Worm (Caenorhabditis elegans): ENCODE data around the gene spe-36.

spe-36 gene

DNA sequence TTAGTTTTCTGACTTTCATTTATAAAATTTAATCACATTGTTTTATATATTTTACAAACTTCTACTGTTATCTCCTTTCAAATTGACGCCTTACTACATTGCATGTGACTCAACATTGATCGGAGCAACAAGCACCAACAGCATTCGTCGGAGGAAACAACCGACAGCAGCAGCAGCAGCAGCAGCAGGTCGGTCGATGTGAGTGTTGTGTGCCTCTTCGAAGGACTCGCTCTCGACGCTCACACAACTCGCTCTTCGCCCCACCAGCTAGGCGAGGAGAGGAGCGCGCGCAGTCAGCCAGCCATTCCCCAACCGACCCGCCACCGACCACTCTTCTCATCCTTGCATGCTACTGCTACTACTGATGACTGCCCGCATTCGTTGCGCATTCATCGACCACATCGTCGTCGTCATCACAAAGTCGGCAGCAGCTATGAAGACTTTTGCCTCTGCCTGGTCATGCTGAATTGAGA, 8.1 kb downstream of the spe-36 start, which contains the start of gene F12F6.1 (continued):
- TF ChIP-seq B0336.3 (GFP tag; IDR thresholded peaks at IDR 0.05): no peak
- TF ChIP-seq F49E8.2 (tag; optimal IDR thresholded peaks at IDR 0.05; ENCODE audit: insufficient read depth): no peak
- peak; percentile 96 for TF ChIP-seq zfh-2 (GFP tag; conservative IDR thresholded peaks at IDR 0.05)
- TF ChIP-seq dox-1 (GFP tag; IDR thresholded peaks at IDR 0.05): no peak
- TF ChIP-seq ceh-79 (tag; optimal IDR thresholded peaks at IDR 0.05): no peak
- 0 out of 2 replicates have a peak, but pooled peaks have one; percentile 57 for TF ChIP-seq bed-1 (GFP tag; IDR thresholded peaks at IDR 0.05)
- TF ChIP-seq Y56A3A.18 (GFP tag; IDR thresholded peaks at IDR 0.05): no peak
- TF ChIP-seq egl-18 (GFP tag; IDR thresholded peaks at IDR 0.05): no peak
- TF ChIP-seq lir-1 (GFP tag; conservative IDR thresholded peaks at IDR 0.05): no peak
- no peak for TF ChIP-seq ztf-28 (GFP tag; IDR thresholded peaks at IDR 0.05)
- TF ChIP-seq athp-1 (tag; optimal IDR thresholded peaks at IDR 0.05): no peak
- TF ChIP-seq unc-62 (GFP tag; optimal IDR thresholded peaks at IDR 0.05): no peak
- TF ChIP-seq ccch-3 (GFP tag; optimal IDR thresholded peaks at IDR 0.05): no peak
- TF ChIP-seq dpff-1 (tag; optimal IDR thresholded peaks at IDR 0.05): no peak
- TF ChIP-seq ceh-100 (GFP tag; IDR thresholded peaks at IDR 0.05): no peak
- no peak for TF ChIP-seq Y95B8A.8 (GFP tag; IDR thresholded peaks at IDR 0.05)
- no peak for TF ChIP-seq K12H6.12 (tag; optimal IDR thresholded peaks at IDR 0.05)
- TF ChIP-seq F22D6.2 (tag; optimal IDR thresholded peaks at IDR 0.05): no peak
- TF ChIP-seq rec-8 (tag; optimal IDR thresholded peaks at IDR 0.05): no peak
- no peak for TF ChIP-seq Y53F4B.3 (GFP tag; IDR thresholded peaks at IDR 0.05)
- TF ChIP-seq nhr-80 (tag; optimal IDR thresholded peaks at IDR 0.05): peak; percentile 7
- TF ChIP-seq sdz-38 (tag; optimal IDR thresholded peaks at IDR 0.05): no peak
- TF ChIP-seq lin-40 (tag; optimal IDR thresholded peaks at IDR 0.05): no peak
- TF ChIP-seq madf-8 (GFP tag; conservative IDR thresholded peaks at IDR 0.05): no peak
- no peak for TF ChIP-seq B0261.1 (tag; optimal IDR thresholded peaks at IDR 0.05)
- TF ChIP-seq lin-26 (GFP tag; IDR thresholded peaks at IDR 0.05): no peak
- TF ChIP-seq lin-54 (GFP tag; optimal IDR thresholded peaks at IDR 0.05): no peak
- no peak for TF ChIP-seq ets-4 (GFP tag; optimal IDR thresholded peaks at IDR 0.05)
- TF ChIP-seq attf-3 (GFP tag; conservative IDR thresholded peaks at IDR 0.05): 0 out of 2 replicates have a peak, but pooled peaks have one; percentile 37
- no peak for TF ChIP-seq nhr-90 (tag; optimal IDR thresholded peaks at IDR 0.05)
- TF ChIP-seq zim-3 (tag; optimal IDR thresholded peaks at IDR 0.05): no peak
- no peak for TF ChIP-seq bed-2 (GFP tag; IDR thresholded peaks at IDR 0.05)
- no peak for TF ChIP-seq let-526 (GFP tag; IDR thresholded peaks at IDR 0.05)
- no peak for TF ChIP-seq C06A6.2 (GFP tag; conservative IDR thresholded peaks at IDR 0.05)
- no peak for TF ChIP-seq pbrm-1 (GFP tag; IDR thresholded peaks at IDR 0.05)
- no peak for TF ChIP-seq ceh-91 (GFP tag; IDR thresholded peaks at IDR 0.05)
- no peak for TF ChIP-seq ceh-40 (GFP tag; IDR thresholded peaks at IDR 0.05)
- TF ChIP-seq hmg-1.2 (GFP tag; IDR thresholded peaks at IDR 0.05): no peak
- TF ChIP-seq hmg-20 (GFP tag; IDR thresholded peaks at IDR 0.05): 0 out of 2 replicates have a peak, but pooled peaks have one; percentile 36
- no peak for TF ChIP-seq cebp-1 (GFP tag; IDR thresholded peaks at IDR 0.05)
- peak; percentile 5 for TF ChIP-seq cebp-1 (tag; optimal IDR thresholded peaks at IDR 0.05)
- no peak for TF ChIP-seq repo-1 (tag; optimal IDR thresholded peaks at IDR 0.05)
- TF ChIP-seq T26A5.8 (tag; optimal IDR thresholded peaks at IDR 0.05): no peak
- TF ChIP-seq die-1 (tag; optimal IDR thresholded peaks at IDR 0.05): no peak
- no peak for TF ChIP-seq hlh-26 (GFP tag; conservative IDR thresholded peaks at IDR 0.05)
- TF ChIP-seq ztf-18 (tag; optimal IDR thresholded peaks at IDR 0.05): no peak
- TF ChIP-seq unc-130 (GFP tag; optimal IDR thresholded peaks at IDR 0.05): no peak
- no peak for TF ChIP-seq sptf-2 (GFP tag; optimal IDR thresholded peaks at IDR 0.05)
- no peak for TF ChIP-seq B0035.1 (tag; optimal IDR thresholded peaks at IDR 0.05)
- no peak for TF ChIP-seq rpc-1 (optimal IDR thresholded peaks at IDR 0.05)
- TF ChIP-seq rpc-1 (tag; optimal IDR thresholded peaks at IDR 0.05): no peak

Data from whole organism, young adult.